Worm (Caenorhabditis elegans): ENCODE measurements around the gene tba-4.

The tba-4 gene

DNA sequence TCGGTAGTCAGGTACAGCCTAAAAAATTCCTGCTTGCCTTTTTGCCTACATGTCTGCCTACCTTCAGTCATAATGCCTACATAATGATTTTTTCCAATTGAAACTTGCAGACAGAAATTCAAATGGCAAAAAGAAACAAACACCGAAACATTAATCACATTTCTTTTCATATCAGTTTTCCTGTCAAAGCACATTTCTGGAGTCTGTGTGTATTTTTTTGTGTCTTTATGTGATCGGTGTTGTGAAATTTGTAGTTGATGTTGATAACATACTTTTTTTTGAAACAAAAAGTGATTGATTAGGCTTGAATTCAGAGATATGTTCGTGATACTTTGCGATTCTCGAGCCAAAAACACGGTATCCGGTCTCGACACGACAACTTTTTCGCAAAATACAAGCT is 30.9 kb downstream of the tba-4 start:
- no peak for TF ChIP-seq nhr-90 (tag; optimal IDR thresholded peaks at IDR 0.05)
- TF ChIP-seq hrde-1 (tag; optimal IDR thresholded peaks at IDR 0.05; ENCODE audit: borderline replicate concordance) = no peak
- TF ChIP-seq hmg-1.2 (GFP tag; IDR thresholded peaks at IDR 0.05) = no peak
- TF ChIP-seq cebp-1 (GFP tag; IDR thresholded peaks at IDR 0.05) = no peak
- TF ChIP-seq cebp-1 (tag; optimal IDR thresholded peaks at IDR 0.05) = peak; percentile 56
- no peak for TF ChIP-seq hlh-26 (GFP tag; conservative IDR thresholded peaks at IDR 0.05)
- TF ChIP-seq lsy-27 (tag; optimal IDR thresholded peaks at IDR 0.05; ENCODE audit: borderline replicate concordance, insufficient read depth) = no peak
- TF ChIP-seq Y95B8A.8 (GFP tag; IDR thresholded peaks at IDR 0.05) = no peak
- no peak for TF ChIP-seq atf-7 (tag; optimal IDR thresholded peaks at IDR 0.05)
- TF ChIP-seq egl-44 (GFP tag; IDR thresholded peaks at IDR 0.05) = no peak
- TF ChIP-seq T07F8.4 (tag; optimal IDR thresholded peaks at IDR 0.05) = no peak
- peak; percentile 58 for TF ChIP-seq nhr-80 (tag; optimal IDR thresholded peaks at IDR 0.05)
- TF ChIP-seq somi-1 (GFP tag; optimal IDR thresholded peaks at IDR 0.05) = no peak

DNA sequence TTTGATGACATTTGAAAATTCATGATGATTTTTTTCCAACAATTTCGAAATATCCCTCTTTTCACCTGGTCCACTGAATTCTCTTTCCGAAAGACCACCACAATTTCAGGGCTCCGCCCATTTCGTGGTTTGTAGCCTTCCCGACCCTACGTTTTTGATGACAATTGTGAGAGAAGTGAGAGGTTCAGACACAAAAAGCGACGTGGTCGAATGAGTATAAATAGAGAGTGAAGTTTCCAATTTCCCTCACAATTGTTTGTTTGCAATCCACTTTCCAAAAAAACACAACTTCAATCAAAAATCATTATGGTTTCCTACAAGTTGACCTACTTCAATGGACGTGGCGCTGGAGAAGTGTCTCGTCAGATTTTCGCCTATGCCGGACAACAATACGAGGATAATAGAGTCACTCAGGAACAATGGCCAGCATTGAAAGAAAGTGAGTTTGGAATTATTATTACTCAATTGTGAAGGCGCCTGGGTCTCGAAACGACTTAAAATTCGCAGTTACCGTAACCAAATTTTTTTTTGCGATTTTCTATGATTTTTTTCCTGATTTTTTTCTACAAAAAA is 31.7 kb downstream of the tba-4 start, which contains the start of gene gst-5:
TSS of gene gst-5 (plus strand) at position 246 of the 573 bp plus-strand sequence.
- TF ChIP-seq nfya-1 (tag; optimal IDR thresholded peaks at IDR 0.05; ENCODE audit: borderline replicate concordance, insufficient read depth) (no peak), hlh-26 (GFP tag; conservative IDR thresholded peaks at IDR 0.05) (no peak), let-607 (tag; optimal IDR thresholded peaks at IDR 0.05) (no peak), tbp1 (GFP tag; optimal IDR thresholded peaks at IDR 0.05) (peak; percentile 2), rpc-1 (optimal IDR thresholded peaks at IDR 0.05) (no peak), rpc-1 (tag; optimal IDR thresholded peaks at IDR 0.05) (no peak), snpc-4 (GFP tag; optimal IDR thresholded peaks at IDR 0.05) (no peak), snpc-4 (tag; optimal IDR thresholded peaks at IDR 0.05) (no peak), attf-5 (GFP tag; optimal IDR thresholded peaks at IDR 0.05) (no peak), F49E8.2 (tag; optimal IDR thresholded peaks at IDR 0.05; ENCODE audit: insufficient read depth) (no peak), F22D6.2 (tag; optimal IDR thresholded peaks at IDR 0.05) (no peak), aptf-2 (GFP tag; conservative IDR thresholded peaks at IDR 0.05) (no peak), K12H6.12 (tag; optimal IDR thresholded peaks at IDR 0.05) (no peak), xnd-1 (tag; optimal IDR thresholded peaks at IDR 0.05) (no peak), ccch-3 (GFP tag; optimal IDR thresholded peaks at IDR 0.05) (no peak), cebp-1 (GFP tag; IDR thresholded peaks at IDR 0.05) (peak; percentile 22; the same call in 1 of the 2 replicates), cebp-1 (tag; optimal IDR thresholded peaks at IDR 0.05) (peak; percentile 66), nhr-80 (tag; optimal IDR thresholded peaks at IDR 0.05) (peak; percentile 9), him-1 (tag; optimal IDR thresholded peaks at IDR 0.05) (no peak), dox-1 (GFP tag; IDR thresholded peaks at IDR 0.05) (peak; percentile 45; the same call in 1 of the 2 replicates), mes-4 (tag; optimal IDR thresholded peaks at IDR 0.05) (no peak), F39B2.1 (GFP tag; IDR thresholded peaks at IDR 0.05) (no peak), lin-26 (GFP tag; IDR thresholded peaks at IDR 0.05) (0 out of 2 replicates have a peak, but pooled peaks have one; percentile 13), nhr-27 (tag; optimal IDR thresholded peaks at IDR 0.05) (no peak), hmg-1.2 (GFP tag; IDR thresholded peaks at IDR 0.05) (peak; percentile 24; the same call in 1 of the 2 replicates), ztf-22 (GFP tag; optimal IDR thresholded peaks at IDR 0.05) (no peak)

DNA sequence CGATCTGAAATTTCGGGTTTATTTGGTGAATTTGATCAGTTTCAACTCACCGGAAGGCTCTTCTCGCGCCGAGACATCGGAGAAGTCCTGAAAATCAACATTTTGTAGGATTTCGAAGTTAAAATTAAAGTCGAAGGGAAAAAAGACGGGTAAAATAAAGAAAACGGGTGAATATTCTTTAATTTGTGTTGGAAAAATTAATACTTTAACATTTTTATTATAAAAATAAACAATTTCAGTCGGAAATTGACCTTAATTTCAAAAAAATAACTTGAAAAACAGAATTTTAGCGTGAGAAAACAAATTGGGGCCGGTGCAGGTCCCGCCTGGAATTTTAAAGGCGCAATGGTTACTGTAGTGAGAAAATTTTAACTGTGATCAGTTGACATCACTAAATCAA is 34.6 kb downstream of the tba-4 start, which contains the start of gene nos-1:
TSS of gene nos-1 (minus strand) at position 101 of the 400 bp plus-strand sequence.
- TF ChIP-seq F33H1.4 (GFP tag; IDR thresholded peaks at IDR 0.05) (0 out of 2 replicates have a peak, but pooled peaks have one; percentile 24), sptf-2 (GFP tag; optimal IDR thresholded peaks at IDR 0.05) (no peak), lsl-1 (GFP tag; optimal IDR thresholded peaks at IDR 0.05) (peak; percentile 66)
